Worm (Caenorhabditis elegans): ENCODE results near the gene helq-1.

Gene helq-1

ce11 chrIII:623754-624153, 36.8 kb upstream of the helq-1 start (continued):
- TF ChIP-seq unc-130 (GFP tag; optimal IDR thresholded peaks at IDR 0.05) (no peak), zfp-3 (GFP tag; conservative IDR thresholded peaks at IDR 0.05) (no peak), mxl-2 (GFP tag; conservative IDR thresholded peaks at IDR 0.05) (no peak), nhr-102 (tag; optimal IDR thresholded peaks at IDR 0.05) (peak; percentile 78), lin-1 (GFP tag; IDR thresholded peaks at IDR 0.05) (peak; percentile 73; the same call in 1 of the 2 replicates), nhr-41 (GFP tag; IDR thresholded peaks at IDR 0.05) (0 out of 2 replicates have a peak, but pooled peaks have one; percentile 22), tra-1 (GFP tag; IDR thresholded peaks at IDR 0.05) (peak; percentile 77), zfp-2 (tag; optimal IDR thresholded peaks at IDR 0.05) (no peak), unc-62 (GFP tag; optimal IDR thresholded peaks at IDR 0.05 in 1 of 2) (peak in 1 of 2 experiments; percentile 42), unc-62 (tag; optimal IDR thresholded peaks at IDR 0.05) (no peak), F10B5.3 (tag; optimal IDR thresholded peaks at IDR 0.05) (no peak), ztf-11 (tag; optimal IDR thresholded peaks at IDR 0.05) (no peak), daf-12 (tag; optimal IDR thresholded peaks at IDR 0.05) (no peak), nhr-48 (tag; optimal IDR thresholded peaks at IDR 0.05) (peak; percentile 83), lim-7 (GFP tag; IDR thresholded peaks at IDR 0.05) (no peak), lin-29 (GFP tag; IDR thresholded peaks at IDR 0.05) (no peak), F44E2.7 (GFP tag; IDR thresholded peaks at IDR 0.05) (no peak), hlh-11 (tag; optimal IDR thresholded peaks at IDR 0.05) (peak; percentile 99), lin-39 (tag; optimal IDR thresholded peaks at IDR 0.05) (no peak), Y48G9A.11 (GFP tag; IDR thresholded peaks at IDR 0.05) (no peak), dve-1 (tag; optimal IDR thresholded peaks at IDR 0.05; ENCODE audit: insufficient read depth) (peak; percentile 99), dmd-6 (GFP tag; IDR thresholded peaks at IDR 0.05) (peak; percentile 95), ceh-62 (tag; optimal IDR thresholded peaks at IDR 0.05) (no peak), fos-1 (tag; optimal IDR thresholded peaks at IDR 0.05) (no peak), spr-3 (GFP tag; optimal IDR thresholded peaks at IDR 0.05) (no peak), saeg-2 (GFP tag; IDR thresholded peaks at IDR 0.05) (0 out of 2 replicates have a peak, but pooled peaks have one; percentile 31), arid-1 (GFP tag; conservative IDR thresholded peaks at IDR 0.05) (peak; percentile 49; the same call in 1 of the 2 replicates), F49E8.2 (tag; optimal IDR thresholded peaks at IDR 0.05; ENCODE audit: borderline replicate concordance) (no peak), hlh-30 (tag; optimal IDR thresholded peaks at IDR 0.05; ENCODE audit: insufficient read depth) (peak; percentile 98), lin-13 (GFP tag; optimal IDR thresholded peaks at IDR 0.05) (peak; percentile 73), cey-2 (tag; optimal IDR thresholded peaks at IDR 0.05; ENCODE audit: borderline replicate concordance, insufficient read depth) (no peak), F37D6.2 (tag; optimal IDR thresholded peaks at IDR 0.05) (peak; percentile 7), nhr-11 (tag; optimal IDR thresholded peaks at IDR 0.05) (peak; percentile 87), lin-38 (GFP tag; IDR thresholded peaks at IDR 0.05) (peak; percentile 65), hif-1 (tag; optimal IDR thresholded peaks at IDR 0.05) (peak in 1 of 2 experiments; percentile 81), nhr-6 (tag; optimal IDR thresholded peaks at IDR 0.05) (peak; percentile 90), ceh-44 (GFP tag; IDR thresholded peaks at IDR 0.05) (no peak), ama-1 (optimal IDR thresholded peaks at IDR 0.05) (no peak), nhr-25 (tag; optimal IDR thresholded peaks at IDR 0.05; ENCODE audit: borderline replicate concordance, insufficient read depth) (peak; percentile 36), php-3 (GFP tag; IDR thresholded peaks at IDR 0.05) (peak; percentile 93), zip-2 (tag; optimal IDR thresholded peaks at IDR 0.05) (no peak), dpl-1 (GFP tag; optimal IDR thresholded peaks at IDR 0.05) (peak; percentile 51), rbr-2 (tag; optimal IDR thresholded peaks at IDR 0.05) (peak; percentile 80), jun-1 (tag; optimal IDR thresholded peaks at IDR 0.05) (peak; percentile 58), duxl-1 (tag; optimal IDR thresholded peaks at IDR 0.05; ENCODE audit: poor library complexity) (peak; percentile 42), hmg-1.1 (GFP tag; IDR thresholded peaks at IDR 0.05) (peak; percentile 91)

All from whole organism, L4 larva.